Worm (Caenorhabditis elegans) whole organism, early embryonic: Measurements from ENCODE around the gene taf-6.2.

Experiments
- B0310.2 ChIP-seq: sonication (generic microtip); optimal IDR thresholded peaks from 2 replicates; lab custom pipeline; 2016; ENCODE audit warnings: mild to moderate bottlenecking, missing genetic modification characterization, missing compliant biosample characterization
- F13C5.2 ChIP-seq: sonication (generic microtip); optimal IDR thresholded peaks from 2 replicates; lab custom pipeline; 2017; ENCODE audit warnings: mild to moderate bottlenecking, missing genetic modification characterization, inconsistent platforms, missing compliant biosample characterization
- aly-1 ChIP-seq: sonication (generic microtip); optimal IDR thresholded peaks from 2 replicates; lab custom pipeline; 2016; ENCODE audit warnings: missing genetic modification characterization, missing compliant biosample characterization
- ama-1 ChIP-seq: fragments of 150-350 bp; optimal IDR thresholded peaks from 2 replicates; lab custom pipeline; 2014
- ceh-13 ChIP-seq: fragments of 200-800 bp; sonication (Bioruptor generic); optimal IDR thresholded peaks from 2 replicates; lab custom pipeline; 2018; ENCODE audit warnings: mild to moderate bottlenecking, missing genetic modification characterization, missing compliant biosample characterization
- ceh-36 ChIP-seq: sonication (generic microtip); optimal IDR thresholded peaks from 2 replicates; lab custom pipeline; 2016; ENCODE audit warnings: missing genetic modification characterization, inconsistent platforms, missing compliant biosample characterization
- ets-7 ChIP-seq: sonication (generic microtip); optimal IDR thresholded peaks from 2 replicates; lab custom pipeline; 2016; ENCODE audit warnings: missing genotype, missing genetic modification characterization, missing compliant biosample characterization
- flt-1 ChIP-seq: fragments of 200-800 bp; sonication (Bioruptor generic); IDR thresholded peaks from 2 replicates; pipeline ENCODE4 v1.3.6; 2022; ENCODE audit warnings: missing genetic modification characterization, missing compliant biosample characterization
- hmbx-1 ChIP-seq: sonication (generic microtip); optimal IDR thresholded peaks from 2 replicates; lab custom pipeline; 2016; ENCODE audit warnings: mild to moderate bottlenecking, missing genetic modification characterization, missing compliant biosample characterization
- hmg-4 ChIP-seq: fragments of 200-800 bp; sonication (Bioruptor generic); optimal IDR thresholded peaks from 2 replicates; lab custom pipeline; 2018; ENCODE audit warnings: mild to moderate bottlenecking, missing genetic modification characterization, missing compliant biosample characterization
- hnd-1 ChIP-seq: sonication (generic microtip); optimal IDR thresholded peaks from 2 replicates; lab custom pipeline; 2016; ENCODE audit warnings: missing genetic modification characterization, missing compliant biosample characterization
- pes-1 ChIP-seq: fragments of 200-800 bp; sonication (Bioruptor generic); IDR thresholded peaks from 2 replicates; pipeline ENCODE4 v1.3.6; 2022; ENCODE audit warnings: missing genetic modification reagents, missing genetic modification characterization, missing compliant biosample characterization
- scrt-1 ChIP-seq: fragments of 200-800 bp; sonication (Bioruptor generic); IDR thresholded peaks from 2 replicates; pipeline ENCODE4 v1.3.6; 2022; ENCODE audit warnings: missing genetic modification characterization, missing compliant biosample characterization
- sea-1 ChIP-seq: fragments of 200-800 bp; sonication (Bioruptor generic); conservative IDR thresholded peaks from 2 replicates; pipeline ENCODE4 v1.3.6; 2022; ENCODE audit warnings: missing genetic modification characterization, missing compliant biosample characterization
- tbx-11 ChIP-seq: fragments of 200-800 bp; sonication (Bioruptor generic); IDR thresholded peaks from 2 replicates; pipeline ENCODE4 v1.3.6; 2022; ENCODE audit warnings: missing genetic modification characterization, missing compliant biosample characterization
- tbx-37 ChIP-seq: fragments of 200-800 bp; sonication (Bioruptor generic); conservative IDR thresholded peaks from 2 replicates; pipeline ENCODE4 v1.3.6; 2022; ENCODE audit warnings: missing genetic modification reagents, missing genetic modification characterization, missing compliant biosample characterization
- tra-4 ChIP-seq: sonication (generic microtip); optimal IDR thresholded peaks from 2 replicates; lab custom pipeline; 2017; ENCODE audit warnings: missing genetic modification characterization, missing compliant biosample characterization

The taf-6.2 gene

DNA sequence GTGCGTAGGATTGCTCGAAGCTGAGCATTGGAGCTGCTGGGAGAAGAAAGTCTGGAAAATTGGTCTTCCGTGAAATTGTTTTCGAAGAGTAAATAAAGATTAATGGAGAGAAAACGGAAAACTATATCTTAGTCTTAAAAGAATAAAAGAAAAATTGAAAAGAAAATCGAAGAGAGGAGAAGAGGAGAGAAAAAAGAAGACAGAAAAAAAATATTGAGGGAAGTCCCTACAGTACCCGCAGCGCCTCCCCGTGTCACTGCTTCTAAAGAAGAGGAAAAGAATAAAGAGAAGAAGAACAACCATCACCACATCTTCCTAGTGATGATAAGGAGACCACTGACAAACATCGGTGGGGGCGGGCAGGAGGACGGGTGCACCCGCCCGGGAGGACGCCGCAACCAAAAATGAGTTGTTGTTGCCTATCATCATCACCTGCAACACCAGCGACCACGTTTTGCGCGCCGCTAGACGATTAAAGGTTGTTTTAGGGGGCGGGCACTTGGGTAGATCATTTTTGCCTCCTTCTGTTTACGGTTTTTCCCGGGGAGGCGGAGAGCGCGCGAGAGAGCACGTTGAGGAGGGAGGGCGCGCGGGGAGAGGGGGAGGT is 45.8 kb downstream of the taf-6.2 start, which contains the start of gene CC8.2:
Gene CC8.2, minus strand, starts transcription at position 51 of the 607 bp plus-strand sequence.
- TF ChIP-seq tbx-37 (GFP tag; lab: Robert Waterston, UW) (no peak), ceh-36 (no peak), ama-1 (lab: Kevin White, UChicago) (no peak), tbx-11 (GFP tag; lab: Robert Waterston, UW) (no peak), hmbx-1 (tag; lab: Kevin White, UChicago) (no peak), sea-1 (GFP tag; lab: Robert Waterston, UW) (no peak), flt-1 (no peak), ceh-13 (GFP tag; lab: Kevin White, UChicago) (no peak), aly-1 (tag; lab: Kevin White, UChicago) (no peak), tra-4 (tag; lab: Kevin White, UChicago) (no peak), ets-7 (tag; lab: Kevin White, UChicago) (no peak), hnd-1 (tag; lab: Kevin White, UChicago) (no peak)

DNA sequence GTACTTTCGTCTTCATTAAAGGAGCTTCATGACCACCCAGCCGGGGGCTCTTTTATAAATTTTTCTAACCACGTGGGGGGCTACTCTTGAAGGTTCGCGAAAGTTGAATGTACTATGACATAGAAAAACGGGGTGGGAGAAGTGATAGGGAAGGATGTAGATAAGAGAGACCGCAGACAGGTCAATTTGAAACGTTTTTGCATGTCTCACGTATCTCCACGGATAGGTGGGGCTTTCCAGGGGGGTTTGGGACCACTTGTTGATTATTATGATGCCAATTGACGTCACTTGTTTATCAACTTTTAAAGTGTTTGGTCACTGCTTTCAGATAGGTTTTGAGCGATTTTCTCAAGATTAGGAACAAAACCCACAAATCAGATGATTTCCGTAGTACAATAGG is 47.0 kb downstream of the taf-6.2 start:
- no peak for TF ChIP-seq B0310.2 (tag; lab: Kevin White, UChicago)
- TF ChIP-seq scrt-1 = no peak
- TF ChIP-seq pes-1 = no peak
- TF ChIP-seq ets-7 (tag; lab: Kevin White, UChicago) = no peak
- TF ChIP-seq flt-1 = no peak
- TF ChIP-seq ceh-13 (GFP tag; lab: Kevin White, UChicago) = no peak
- no peak for TF ChIP-seq F13C5.2 (tag; lab: Kevin White, UChicago)
- no peak for TF ChIP-seq ceh-36
- TF ChIP-seq sea-1 (GFP tag; lab: Robert Waterston, UW) = no peak
- no peak for TF ChIP-seq aly-1 (tag; lab: Kevin White, UChicago)
- TF ChIP-seq hnd-1 (tag; lab: Kevin White, UChicago) = no peak
- no peak for TF ChIP-seq tbx-11 (GFP tag; lab: Robert Waterston, UW)
- TF ChIP-seq tra-4 (tag; lab: Kevin White, UChicago) = no peak

DNA sequence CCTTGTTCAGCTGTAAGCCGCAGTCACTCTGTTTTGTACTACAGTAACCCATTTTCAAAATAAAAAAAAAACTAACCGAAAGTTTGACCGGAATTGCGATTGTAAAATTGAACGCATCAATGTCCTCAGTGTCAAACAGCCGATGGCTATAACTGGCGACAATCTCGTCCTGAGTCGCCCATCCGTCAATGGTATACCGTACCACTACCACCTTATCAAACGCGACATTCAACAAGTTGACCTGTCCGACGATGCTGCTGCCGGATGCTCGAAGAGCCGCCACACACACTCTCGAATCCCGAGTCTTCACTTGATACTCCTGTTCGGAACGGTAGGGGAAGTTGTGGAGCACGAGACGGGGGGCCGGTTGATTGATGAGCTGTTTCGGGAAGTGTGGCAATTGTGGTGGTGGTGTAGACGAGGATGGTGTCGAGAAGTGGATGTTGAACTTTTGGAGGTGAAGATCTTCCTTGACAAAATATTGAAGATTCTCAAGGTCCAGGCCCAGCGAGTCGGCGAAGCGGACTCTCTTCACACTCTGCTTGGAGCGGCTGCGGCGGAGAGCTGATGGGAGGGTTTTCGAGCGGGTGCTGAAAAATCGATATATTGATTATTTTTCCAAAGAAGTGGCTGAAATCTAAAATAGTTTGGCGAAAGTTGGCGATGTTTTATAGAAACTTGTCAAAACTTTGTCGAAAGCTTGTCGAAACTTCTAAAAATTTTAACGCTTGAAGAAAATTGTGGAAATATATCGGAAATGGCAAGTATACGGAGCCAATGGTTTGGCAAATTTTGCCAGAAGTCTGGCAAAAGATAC is 48.0 kb downstream of the taf-6.2 start:
- no peak for TF ChIP-seq aly-1 (tag; lab: Kevin White, UChicago)
- no peak for TF ChIP-seq hmg-4 (GFP tag; lab: Kevin White, UChicago)
- no peak for TF ChIP-seq hnd-1 (tag; lab: Kevin White, UChicago)
- TF ChIP-seq sea-1 (GFP tag; lab: Robert Waterston, UW) = no peak
- no peak for TF ChIP-seq ets-7 (tag; lab: Kevin White, UChicago)
- TF ChIP-seq tbx-11 (GFP tag; lab: Robert Waterston, UW) = no peak
- TF ChIP-seq scrt-1 = no peak
- TF ChIP-seq ceh-13 (GFP tag; lab: Kevin White, UChicago) = no peak
- no peak for TF ChIP-seq flt-1
- TF ChIP-seq tra-4 (tag; lab: Kevin White, UChicago) = no peak
- TF ChIP-seq B0310.2 (tag; lab: Kevin White, UChicago) = no peak
- TF ChIP-seq hmbx-1 (tag; lab: Kevin White, UChicago) = no peak
- no peak for TF ChIP-seq F13C5.2 (tag; lab: Kevin White, UChicago)
- no peak for TF ChIP-seq pes-1
- TF ChIP-seq ama-1 (lab: Kevin White, UChicago) = no peak
- TF ChIP-seq tbx-37 (GFP tag; lab: Robert Waterston, UW) = no peak
- TF ChIP-seq ceh-36 = no peak

DNA sequence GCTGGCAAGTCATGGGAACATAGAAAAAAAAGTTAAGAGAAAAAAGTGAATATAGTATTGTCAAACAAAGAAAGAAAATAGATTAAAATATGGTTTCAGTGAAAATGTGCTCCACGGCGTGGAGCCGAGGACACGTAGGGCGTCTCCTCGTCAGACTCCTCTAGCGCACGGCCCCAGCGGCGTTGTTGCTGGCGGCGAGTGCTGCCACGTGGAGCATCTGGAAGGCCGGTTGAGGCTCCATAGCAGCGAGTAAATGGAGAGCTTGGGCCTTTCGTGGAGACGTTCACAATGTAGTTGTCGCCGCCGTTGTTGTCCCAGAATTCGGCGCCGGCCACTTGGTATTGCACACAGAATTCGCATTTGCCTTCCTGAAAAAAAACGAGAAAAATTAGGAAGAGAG is 49.0 kb downstream of the taf-6.2 start:
- TF ChIP-seq ets-7 (tag; lab: Kevin White, UChicago) = no peak
- no peak for TF ChIP-seq ama-1 (lab: Kevin White, UChicago)
- no peak for TF ChIP-seq sea-1 (GFP tag; lab: Robert Waterston, UW)
- TF ChIP-seq hmbx-1 (tag; lab: Kevin White, UChicago) = no peak
- TF ChIP-seq tbx-11 (GFP tag; lab: Robert Waterston, UW) = no peak
- no peak for TF ChIP-seq hmg-4 (GFP tag; lab: Kevin White, UChicago)
- no peak for TF ChIP-seq tra-4 (tag; lab: Kevin White, UChicago)
- TF ChIP-seq aly-1 (tag; lab: Kevin White, UChicago) = no peak
- TF ChIP-seq scrt-1 = no peak
- TF ChIP-seq F13C5.2 (tag; lab: Kevin White, UChicago) = no peak
- TF ChIP-seq flt-1 = no peak
- TF ChIP-seq tbx-37 (GFP tag; lab: Robert Waterston, UW) = no peak
- TF ChIP-seq ceh-36 = no peak
- no peak for TF ChIP-seq hnd-1 (tag; lab: Kevin White, UChicago)
- no peak for TF ChIP-seq B0310.2 (tag; lab: Kevin White, UChicago)
- TF ChIP-seq ceh-13 (GFP tag; lab: Kevin White, UChicago) = no peak
- no peak for TF ChIP-seq pes-1

DNA sequence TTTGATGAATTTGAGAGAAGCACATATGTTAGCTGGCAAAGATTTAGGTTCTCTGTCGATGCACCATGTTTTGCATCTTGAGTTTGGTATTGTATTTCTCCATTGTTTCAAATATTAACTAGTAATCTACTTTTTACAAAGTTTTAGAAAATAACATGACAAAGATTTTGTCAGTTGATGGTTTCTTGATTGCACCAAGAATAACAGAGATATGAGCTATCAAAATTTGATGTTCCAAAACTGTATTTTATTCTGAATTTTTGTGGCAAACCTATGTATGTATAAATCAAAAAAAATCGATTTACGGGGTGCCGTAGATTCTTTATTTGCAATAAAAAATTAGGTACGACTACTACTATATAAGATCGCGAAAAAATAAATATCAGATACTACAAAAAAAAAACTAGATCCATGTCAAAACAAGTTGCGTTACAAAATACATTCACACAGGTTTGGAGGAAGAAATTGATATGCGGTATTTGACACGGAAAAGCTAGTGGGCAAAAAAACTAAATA is 49.6 kb downstream of the taf-6.2 start:
- TF ChIP-seq ceh-13 (GFP tag; lab: Kevin White, UChicago) (no peak), tbx-11 (GFP tag; lab: Robert Waterston, UW) (no peak), hmbx-1 (tag; lab: Kevin White, UChicago) (no peak), pes-1 (no peak), ets-7 (tag; lab: Kevin White, UChicago) (no peak), hmg-4 (GFP tag; lab: Kevin White, UChicago) (no peak), B0310.2 (tag; lab: Kevin White, UChicago) (no peak), aly-1 (tag; lab: Kevin White, UChicago) (no peak), hnd-1 (tag; lab: Kevin White, UChicago) (no peak)

DNA sequence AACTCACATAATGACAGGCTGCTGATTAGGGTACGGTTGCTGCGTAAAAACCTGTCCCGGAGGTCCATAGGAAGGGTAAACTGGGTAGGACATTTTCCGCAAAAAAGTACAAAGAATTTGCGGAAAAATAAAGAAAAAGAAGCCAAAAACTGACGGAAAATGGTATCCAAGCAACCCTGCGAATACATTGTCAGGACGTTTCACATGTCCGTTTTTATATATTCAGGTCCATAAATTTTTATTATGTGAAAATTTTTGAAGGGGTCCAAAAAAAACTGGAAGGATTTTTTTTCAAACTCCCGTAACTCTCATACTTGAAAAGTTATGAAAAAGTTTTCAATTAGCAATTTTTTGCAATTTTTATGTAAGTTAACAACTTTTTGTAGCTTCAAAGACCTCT is 52.3 kb downstream of the taf-6.2 start, which contains the start of gene CC8.3:
Gene CC8.3, minus strand, starts transcription at position 101 of the 400 bp plus-strand sequence.
- no peak for TF ChIP-seq B0310.2 (tag; lab: Kevin White, UChicago)
- TF ChIP-seq ets-7 (tag; lab: Kevin White, UChicago) = no peak
- TF ChIP-seq hmbx-1 (tag; lab: Kevin White, UChicago) = no peak
- no peak for TF ChIP-seq pes-1
- no peak for TF ChIP-seq F13C5.2 (tag; lab: Kevin White, UChicago)
- no peak for TF ChIP-seq hnd-1 (tag; lab: Kevin White, UChicago)
- TF ChIP-seq flt-1 = no peak
- TF ChIP-seq hmg-4 (GFP tag; lab: Kevin White, UChicago) = no peak
- no peak for TF ChIP-seq ceh-36
- TF ChIP-seq tbx-11 (GFP tag; lab: Robert Waterston, UW) = no peak
- no peak for TF ChIP-seq ama-1 (lab: Kevin White, UChicago)
- no peak for TF ChIP-seq tbx-37 (GFP tag; lab: Robert Waterston, UW)
- TF ChIP-seq scrt-1 = no peak
- TF ChIP-seq ceh-13 (GFP tag; lab: Kevin White, UChicago) = no peak
